Fruit fly (Drosophila melanogaster): ENCODE data around the gene CG15286.

Gene CG15286

dm6 chr2L:14351441-14352127, 13.5 kb downstream of the CG15286 start, which contains the start of gene CG43052:
Gene CG43052 (plus strand): TSS chr2L:14352077.
- no peak for TF ChIP-seq Vsx2 (GFP tag; optimal IDR thresholded peaks at IDR 0.05; ENCODE audit: partially characterized antibody)
- no peak for TF ChIP-seq sage (GFP tag; optimal IDR thresholded peaks at IDR 0.05)
- TF ChIP-seq psq (GFP tag; optimal IDR thresholded peaks at IDR 0.05) = no peak
- TF ChIP-seq usp (GFP tag; optimal IDR thresholded peaks at IDR 0.05) = no peak
- no peak for TF ChIP-seq rgr (GFP tag; optimal IDR thresholded peaks at IDR 0.05)
- TF ChIP-seq dl (GFP tag; optimal IDR thresholded peaks at IDR 0.05; ENCODE audit: insufficient read depth in 1 of 2, partially characterized antibody in 2 of 2) = no peak
- TF ChIP-seq dsf (GFP tag; optimal IDR thresholded peaks at IDR 0.05; ENCODE audit: borderline replicate concordance) = no peak
- TF ChIP-seq Dif (GFP tag; optimal IDR thresholded peaks at IDR 0.05; ENCODE audit: partially characterized antibody) = no peak
- no peak for TF ChIP-seq CrebA (GFP tag; optimal IDR thresholded peaks at IDR 0.05; ENCODE audit: borderline replicate concordance)
- TF ChIP-seq sv (GFP tag; optimal IDR thresholded peaks at IDR 0.05) = no peak
- no peak for TF ChIP-seq Hr78 (GFP tag; optimal IDR thresholded peaks at IDR 0.05)
- TF ChIP-seq CG32264 (GFP tag; optimal IDR thresholded peaks at IDR 0.05) = no peak
- TF ChIP-seq OdsH (GFP tag; optimal IDR thresholded peaks at IDR 0.05) = no peak
- TF ChIP-seq Hr83 (GFP tag; optimal IDR thresholded peaks at IDR 0.05; ENCODE audit: poor library complexity, severe bottlenecking) = no peak
- no peak for TF ChIP-seq Rel (GFP tag; optimal IDR thresholded peaks at IDR 0.05)
- TF ChIP-seq Rel (tag; optimal IDR thresholded peaks at IDR 0.05) = no peak
- TF ChIP-seq Abd-B (GFP tag; optimal IDR thresholded peaks at IDR 0.05) = no peak
- TF ChIP-seq dmrt93B (GFP tag; optimal IDR thresholded peaks at IDR 0.05) = no peak
- TF ChIP-seq br (GFP tag; optimal IDR thresholded peaks at IDR 0.05) = no peak

DNA sequence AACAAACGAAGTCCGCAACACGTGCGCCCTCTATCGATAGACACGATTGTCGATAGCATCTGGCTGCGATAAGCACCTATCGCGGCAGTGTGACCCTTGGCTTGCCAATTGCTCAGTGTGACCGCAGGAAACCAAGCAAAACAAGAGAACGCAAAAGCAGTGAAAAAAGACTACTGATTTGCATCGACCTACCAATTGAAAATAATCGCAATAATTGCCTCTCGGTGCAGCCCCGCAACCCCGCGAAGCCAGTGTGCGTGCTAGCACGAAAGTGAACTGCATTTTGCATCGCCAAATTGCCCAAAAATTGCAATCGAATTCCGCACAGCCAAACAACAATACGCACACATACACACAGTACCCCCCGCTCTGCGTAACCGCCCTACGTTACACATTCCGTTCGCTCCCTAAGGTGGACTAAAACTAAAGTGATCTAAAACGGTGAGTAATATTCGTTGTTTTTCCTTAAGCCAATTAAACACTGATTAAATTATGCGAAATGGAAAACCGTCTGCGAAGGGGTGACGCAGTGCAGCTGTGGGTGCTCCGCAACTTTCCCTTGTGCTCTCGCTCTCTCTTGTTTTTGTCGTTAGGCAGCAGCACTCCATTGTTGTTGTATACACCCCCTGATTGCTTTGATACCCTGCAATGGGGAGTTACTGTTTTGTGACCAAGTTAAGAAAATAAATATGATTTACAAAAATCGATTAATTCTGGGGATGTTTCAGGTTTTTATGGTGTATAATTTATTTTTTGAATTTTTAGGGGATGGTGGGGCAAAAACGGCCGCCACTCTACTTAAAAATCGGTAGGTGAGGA, 17.2 kb downstream of the CG15286 start, which contains the start of gene Rab14:
Rab14 (plus strand) TSS at position 113 of the 819 bp plus-strand sequence.
- no peak for TF ChIP-seq N (GFP tag; optimal IDR thresholded peaks at IDR 0.05)
- TF ChIP-seq HLH106 (tag; optimal IDR thresholded peaks at IDR 0.05) = peak; percentile 73
- peak; percentile 20 for TF ChIP-seq CG32264 (GFP tag; optimal IDR thresholded peaks at IDR 0.05)
- peak; percentile 20 for TF ChIP-seq Hr83 (GFP tag; optimal IDR thresholded peaks at IDR 0.05; ENCODE audit: poor library complexity, severe bottlenecking)
- no peak for TF ChIP-seq jim (GFP tag; optimal IDR thresholded peaks at IDR 0.05)
- TF ChIP-seq lola (GFP tag; optimal IDR thresholded peaks at IDR 0.05) = no peak
- TF ChIP-seq dmrt93B (GFP tag; optimal IDR thresholded peaks at IDR 0.05) = peak; percentile 42
- TF ChIP-seq brk (GFP tag; optimal IDR thresholded peaks at IDR 0.05) = no peak
- no peak for TF ChIP-seq pan (optimal IDR thresholded peaks at IDR 0.05)
- peak; percentile 76 for TF ChIP-seq br (GFP tag; optimal IDR thresholded peaks at IDR 0.05)
- TF ChIP-seq tai (GFP tag; optimal IDR thresholded peaks at IDR 0.05) = no peak
- no peak for TF ChIP-seq Rel (GFP tag; optimal IDR thresholded peaks at IDR 0.05)
- TF ChIP-seq Rel (tag; optimal IDR thresholded peaks at IDR 0.05) = peak; percentile 16
- peak; percentile 84 for TF ChIP-seq fru (GFP tag; optimal IDR thresholded peaks at IDR 0.05)
- no peak for TF ChIP-seq GATAd (GFP tag; optimal IDR thresholded peaks at IDR 0.05)
- no peak for TF ChIP-seq dl (GFP tag; optimal IDR thresholded peaks at IDR 0.05; ENCODE audit: insufficient read depth in 1 of 2, partially characterized antibody in 2 of 2)
- no peak for TF ChIP-seq Abd-B (GFP tag; optimal IDR thresholded peaks at IDR 0.05)
- TF ChIP-seq Hnf4 (GFP tag; optimal IDR thresholded peaks at IDR 0.05) = no peak
- TF ChIP-seq Vsx2 (GFP tag; optimal IDR thresholded peaks at IDR 0.05; ENCODE audit: partially characterized antibody) = no peak
- no peak for TF ChIP-seq usp (GFP tag; optimal IDR thresholded peaks at IDR 0.05)
- TF ChIP-seq CrebA (GFP tag; optimal IDR thresholded peaks at IDR 0.05; ENCODE audit: borderline replicate concordance) = no peak
- no peak for TF ChIP-seq Dfd (GFP tag; optimal IDR thresholded peaks at IDR 0.05)
- TF ChIP-seq ey (GFP tag; optimal IDR thresholded peaks at IDR 0.05) = peak; percentile 77
- no peak for TF ChIP-seq Mio (GFP tag; optimal IDR thresholded peaks at IDR 0.05)
- TF ChIP-seq Dif (GFP tag; optimal IDR thresholded peaks at IDR 0.05; ENCODE audit: partially characterized antibody) = no peak
- TF ChIP-seq h (GFP tag; optimal IDR thresholded peaks at IDR 0.05) = peak; percentile 69
- TF ChIP-seq rgr (GFP tag; optimal IDR thresholded peaks at IDR 0.05) = peak; percentile 87
- peak; percentile 79 for TF ChIP-seq Sp1 (GFP tag; optimal IDR thresholded peaks at IDR 0.05)
- peak; percentile 37 for TF ChIP-seq sv (GFP tag; optimal IDR thresholded peaks at IDR 0.05)
- peak; percentile 66 for TF ChIP-seq psq (GFP tag; optimal IDR thresholded peaks at IDR 0.05)
- TF ChIP-seq Jra (GFP tag; optimal IDR thresholded peaks at IDR 0.05) = peak; percentile 60
- TF ChIP-seq foxo (GFP tag; optimal IDR thresholded peaks at IDR 0.05) = peak; percentile 36 to 83
- no peak for TF ChIP-seq CG9705 (GFP tag; optimal IDR thresholded peaks at IDR 0.05)
- TF ChIP-seq dsf (GFP tag; optimal IDR thresholded peaks at IDR 0.05; ENCODE audit: borderline replicate concordance) = no peak
- peak; percentile 73 for TF ChIP-seq OdsH (GFP tag; optimal IDR thresholded peaks at IDR 0.05)
- peak; percentile 65 for TF ChIP-seq sage (GFP tag; optimal IDR thresholded peaks at IDR 0.05)
- TF ChIP-seq woc (GFP tag; optimal IDR thresholded peaks at IDR 0.05) = peak; percentile 62
- TF ChIP-seq Myc (optimal IDR thresholded peaks at IDR 0.05) = peak; percentile 50
- no peak for TF ChIP-seq Hr78 (GFP tag; optimal IDR thresholded peaks at IDR 0.05)

Measured in whole organism, wandering third instar larva.